Worm (Caenorhabditis elegans): Measurements from ENCODE around the gene spp-1.

Gene spp-1

ce11 chrIII:10354591-10354990 is 877 bp downstream of the spp-1 start:
- TF ChIP-seq elt-2 (tag; optimal IDR thresholded peaks at IDR 0.05) (peak; percentile 54), lsy-12 (tag; optimal IDR thresholded peaks at IDR 0.05) (no peak)

DNA sequence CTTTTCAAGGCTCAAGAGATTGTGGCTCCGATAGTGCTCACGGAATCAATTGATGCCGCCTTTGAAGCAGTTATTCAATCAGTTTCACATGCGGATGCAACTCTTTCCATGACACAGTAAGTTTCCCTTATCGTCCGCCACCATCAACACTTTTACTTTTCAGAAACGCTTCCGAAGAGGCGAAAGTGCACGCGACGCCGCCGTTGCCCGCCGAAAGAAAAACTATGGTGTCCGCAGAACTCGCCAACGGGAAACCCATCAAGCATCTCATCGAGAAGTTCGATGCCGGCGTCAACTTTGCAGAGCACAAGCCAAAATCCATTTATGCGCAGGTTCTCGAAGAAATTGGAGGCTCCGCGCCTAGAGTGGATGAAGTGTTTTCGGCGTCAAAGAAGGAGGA is 2.0 kb downstream of the spp-1 start:
- TF ChIP-seq pha-4 (tag; optimal IDR thresholded peaks at IDR 0.05), result no peak
- no peak for TF ChIP-seq unc-39 (tag; optimal IDR thresholded peaks at IDR 0.05)
- TF ChIP-seq zag-1 (tag; optimal IDR thresholded peaks at IDR 0.05), result no peak
- TF ChIP-seq nhr-67 (tag; optimal IDR thresholded peaks at IDR 0.05), result no peak
- no peak for TF ChIP-seq ama-1 (optimal IDR thresholded peaks at IDR 0.05)
- TF ChIP-seq nhr-77 (tag; optimal IDR thresholded peaks at IDR 0.05), result no peak
- TF ChIP-seq fos-1 (tag; optimal IDR thresholded peaks at IDR 0.05), result no peak

DNA sequence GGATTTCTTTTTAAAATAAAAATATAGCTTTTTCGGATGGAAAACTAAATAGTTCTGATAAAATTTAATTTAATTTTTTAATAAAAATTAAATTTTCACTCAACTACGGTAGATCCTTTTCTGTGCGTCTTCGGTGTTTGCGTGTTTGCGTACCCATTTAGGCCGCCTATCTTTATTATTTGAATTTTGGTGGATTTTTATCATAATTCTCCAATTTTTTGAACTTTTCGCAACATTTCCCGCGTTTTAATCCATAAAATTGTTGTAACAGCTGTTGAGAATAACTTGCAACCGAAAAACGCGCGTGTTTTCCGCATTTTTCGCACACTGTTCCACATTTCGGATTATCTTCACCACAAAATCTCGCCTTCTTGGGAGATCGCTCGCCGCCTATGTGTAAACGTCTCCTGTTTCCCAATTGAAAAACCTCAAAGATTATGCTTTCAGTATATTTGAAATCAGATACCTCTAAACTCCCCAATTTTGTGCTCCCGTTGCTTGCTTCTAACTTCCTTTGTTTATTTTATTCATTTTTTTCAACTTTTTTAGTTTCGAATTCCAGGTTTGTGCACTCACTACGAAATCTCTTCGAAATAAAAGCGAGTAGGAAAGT is 3.8 kb downstream of the spp-1 start, which contains the start of gene T07C4.3:
Gene T07C4.3 (plus strand): TSS at position 563 of the 613 bp plus-strand sequence.
- TF ChIP-seq nhr-23 (tag; optimal IDR thresholded peaks at IDR 0.05), result no peak
- TF ChIP-seq hmg-11 (tag; optimal IDR thresholded peaks at IDR 0.05), result no peak
- no peak for TF ChIP-seq ceh-82 (tag; optimal IDR thresholded peaks at IDR 0.05)
- no peak for TF ChIP-seq ceh-28 (tag; optimal IDR thresholded peaks at IDR 0.05)
- no peak for TF ChIP-seq pha-4 (tag; optimal IDR thresholded peaks at IDR 0.05)
- no peak for TF ChIP-seq elt-1 (tag; optimal IDR thresholded peaks at IDR 0.05)
- TF ChIP-seq pqm-1 (tag; optimal IDR thresholded peaks at IDR 0.05), result no peak
- no peak for TF ChIP-seq fkh-2 (tag; optimal IDR thresholded peaks at IDR 0.05)
- no peak for TF ChIP-seq nhr-28 (tag; optimal IDR thresholded peaks at IDR 0.05)
- TF ChIP-seq fos-1 (tag; optimal IDR thresholded peaks at IDR 0.05), result no peak
- no peak for TF ChIP-seq ceh-16 (tag; optimal IDR thresholded peaks at IDR 0.05)
- TF ChIP-seq elt-2 (tag; optimal IDR thresholded peaks at IDR 0.05), result no peak
- no peak for TF ChIP-seq aly-2 (tag; optimal IDR thresholded peaks at IDR 0.05)
- no peak for TF ChIP-seq elt-3 (tag; optimal IDR thresholded peaks at IDR 0.05)
- TF ChIP-seq ama-1 (optimal IDR thresholded peaks at IDR 0.05), result no peak
- TF ChIP-seq zag-1 (tag; optimal IDR thresholded peaks at IDR 0.05), result no peak
- no peak for TF ChIP-seq unc-62 (GFP tag; optimal IDR thresholded peaks at IDR 0.05)

DNA sequence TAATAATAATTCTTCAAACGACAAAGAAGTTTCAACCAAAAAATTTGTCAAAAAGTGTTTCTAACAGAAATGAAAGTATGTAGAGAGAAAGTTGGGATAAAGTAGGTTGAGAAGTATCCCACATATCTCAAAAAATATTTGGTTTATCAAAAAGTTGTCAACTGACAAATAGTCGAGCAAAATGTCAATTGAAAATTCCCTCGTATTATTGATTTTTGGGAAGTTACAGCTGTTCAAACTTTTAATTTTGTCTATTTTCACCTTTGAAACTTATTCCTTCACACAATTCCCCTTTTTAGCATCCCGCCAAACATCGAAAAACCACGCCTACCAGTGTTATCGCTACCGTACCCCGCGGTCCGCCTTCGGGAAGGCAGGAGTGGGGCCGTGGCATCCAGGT is 8.4 kb downstream of the spp-1 start, which contains the start of gene tbx-8:
Gene tbx-8 (plus strand): TSS at position 301 of the 400 bp plus-strand sequence.
- TF ChIP-seq ceh-9 (tag; optimal IDR thresholded peaks at IDR 0.05) (no peak), fkh-10 (GFP tag; optimal IDR thresholded peaks at IDR 0.05) (no peak)

ce11 chrIII:10344762-10345161 is 10.7 kb downstream of the spp-1 start:
- TF ChIP-seq fkh-10 (GFP tag; optimal IDR thresholded peaks at IDR 0.05), result no peak
- TF ChIP-seq egl-5 (tag; optimal IDR thresholded peaks at IDR 0.05), result no peak
- TF ChIP-seq skn-1 (tag; optimal IDR thresholded peaks at IDR 0.05), result no peak
- TF ChIP-seq R02D3.7 (tag; optimal IDR thresholded peaks at IDR 0.05), result no peak
- TF ChIP-seq mdl-1 (tag; optimal IDR thresholded peaks at IDR 0.05), result no peak
- no peak for TF ChIP-seq lin-39 (tag; optimal IDR thresholded peaks at IDR 0.05)
- TF ChIP-seq fos-1 (tag; optimal IDR thresholded peaks at IDR 0.05), result no peak
- TF ChIP-seq nhr-67 (tag; optimal IDR thresholded peaks at IDR 0.05), result no peak
- TF ChIP-seq pha-4 (tag; optimal IDR thresholded peaks at IDR 0.05), result no peak
- no peak for TF ChIP-seq jun-1 (tag; optimal IDR thresholded peaks at IDR 0.05)
- TF ChIP-seq nhr-11 (tag; optimal IDR thresholded peaks at IDR 0.05), result no peak
- TF ChIP-seq elt-3 (tag; optimal IDR thresholded peaks at IDR 0.05), result no peak
- TF ChIP-seq eor-1 (tag; optimal IDR thresholded peaks at IDR 0.05), result no peak

- TF ChIP-seq nhr-28 (tag; optimal IDR thresholded peaks at IDR 0.05) (no peak), eor-1 (tag; optimal IDR thresholded peaks at IDR 0.05) (no peak), egl-27 (tag; optimal IDR thresholded peaks at IDR 0.05) (no peak), zag-1 (tag; optimal IDR thresholded peaks at IDR 0.05) (no peak), egl-5 (tag; optimal IDR thresholded peaks at IDR 0.05) (no peak), ama-1 (optimal IDR thresholded peaks at IDR 0.05) (no peak), ceh-9 (tag; optimal IDR thresholded peaks at IDR 0.05) (no peak), snpc-4 (tag; optimal IDR thresholded peaks at IDR 0.05) (no peak)
Observed at ce11 chrIII:10341758-10342157, 13.7 kb downstream of the spp-1 start, which contains the start of gene tbx-9. Gene tbx-9 (minus strand): TSS chrIII:10341858.
